Worm (Caenorhabditis elegans) whole organism, L4/young adult: ENCODE measurements around the gene Y55F3AR.2.

Experiments used
- W03F9.2 ChIP-seq: fragments of 150-350 bp; optimal IDR thresholded peaks from 2 replicates; lab custom pipeline; 2014; ENCODE audit warnings: missing biosample characterization, missing genetic modification characterization
- dao-5 ChIP-seq: sonication (generic microtip); optimal IDR thresholded peaks from 2 replicates; lab custom pipeline; 2016; ENCODE audit warnings: missing genotype, missing genetic modification characterization, moderate library complexity, missing compliant biosample characterization

DNA sequence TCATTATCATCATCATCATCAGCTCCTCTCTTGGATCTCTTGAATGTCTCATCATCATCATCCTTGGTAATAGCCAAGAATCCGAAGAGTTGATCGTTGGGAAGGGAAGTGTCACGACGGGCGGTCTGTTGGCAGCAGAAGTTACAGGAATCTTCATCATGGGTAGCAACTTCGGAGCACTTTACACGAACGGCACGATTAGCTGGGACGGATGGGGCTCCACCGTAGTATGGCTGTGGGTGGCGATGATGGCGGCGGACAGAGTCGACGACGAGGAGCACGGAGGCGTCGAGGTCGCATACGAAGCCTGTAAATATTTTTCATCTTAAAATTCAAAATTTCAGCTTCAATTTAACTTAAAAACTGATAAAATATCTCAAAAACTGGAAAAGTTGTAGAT lies 29.0 kb downstream of the Y55F3AR.2 start:
- TF ChIP-seq W03F9.2 (tag; lab: Kevin White, UChicago) (no peak), dao-5 (tag; lab: Kevin White, UChicago) (no peak)
